Worm (Caenorhabditis elegans) whole organism, L4 larva: ENCODE results near the gene D2089.8.
"Not testable (repeated sequence)": the region's sequence is repeated elsewhere in the genome, so short reads cannot be mapped to it uniquely, and the experiment has no call there.

Experiments
- ces-1 ChIP-seq: fragments of 150-350 bp; sonication (generic microtip); optimal IDR thresholded peaks from 4 replicates; lab custom pipeline; 2014; ENCODE audit warnings: missing biosample characterization, missing genetic modification reagents, missing genetic modification characterization
- skn-1 ChIP-seq: fragments of 150-350 bp; optimal IDR thresholded peaks from 2 replicates; lab custom pipeline; 2014; ENCODE audit warnings: missing biosample characterization, missing genetic modification characterization

- not testable (repeated sequence) for TF ChIP-seq skn-1 (tag; lab: Kevin White, UChicago); ces-1 (GFP tag; lab: Kevin White, UChicago)
Observed at ce11 chrII:10637681-10638080, 24.9 kb downstream of the D2089.8 start.
